Worm (Caenorhabditis elegans) whole organism, mixed stage, embryonic: ENCODE results near the gene T02B11.9.

ENCODE experiments used
- ces-1 ChIP-seq: fragments of 150-350 bp; optimal IDR thresholded peaks from 2 replicates; lab custom pipeline; 2014; ENCODE audit warnings: missing biosample characterization, missing genetic modification reagents, missing genetic modification characterization
- elt-1 ChIP-seq: sonication (generic microtip); optimal IDR thresholded peaks from 2 replicates; lab custom pipeline; 2017; ENCODE audit warnings: missing genetic modification characterization, mild to moderate bottlenecking, missing compliant biosample characterization, antibody characterized with exemption, moderate library complexity, borderline replicate concordance; ENCODE audit not compliant: insufficient read depth
- elt-3 ChIP-seq: fragments of 150-350 bp; optimal IDR thresholded peaks from 2 replicates; lab custom pipeline; 2014; ENCODE audit warnings: missing biosample characterization, missing genetic modification characterization
- lin-32 ChIP-seq: fragments of 200-800 bp; sonication (Bioruptor generic); optimal IDR thresholded peaks from 2 replicates; lab custom pipeline; 2018; ENCODE audit warnings: mild to moderate bottlenecking, missing genetic modification characterization, missing compliant biosample characterization
- nhr-12 ChIP-seq: fragments of 150-350 bp; optimal IDR thresholded peaks from 2 replicates; lab custom pipeline; 2014; ENCODE audit warnings: missing biosample characterization, missing genetic modification characterization
- nhr-2 ChIP-seq: fragments of 150-350 bp; optimal IDR thresholded peaks from 2 replicates; lab custom pipeline; 2014; ENCODE audit warnings: missing biosample characterization, missing genetic modification characterization
- nhr-237 ChIP-seq: fragments of 150-350 bp; optimal IDR thresholded peaks from 2 replicates; lab custom pipeline; 2014; ENCODE audit warnings: missing biosample characterization, missing genetic modification characterization
- pha-4 ChIP-seq: fragments of 150-350 bp; optimal IDR thresholded peaks from 2 replicates; lab custom pipeline; 2018; ENCODE audit warnings: missing biosample characterization, missing genetic modification reagents, missing genetic modification characterization
- unc-120 ChIP-seq: sonication (generic microtip); optimal IDR thresholded peaks from 2 replicates; lab custom pipeline; 2017; ENCODE audit warnings: missing genetic modification characterization, missing compliant biosample characterization; ENCODE audit not compliant: poor library complexity, severe bottlenecking
- ztf-11 ChIP-seq: fragments of 150-350 bp; optimal IDR thresholded peaks from 2 replicates; lab custom pipeline; 2014; ENCODE audit warnings: missing biosample characterization, missing genetic modification characterization

DNA sequence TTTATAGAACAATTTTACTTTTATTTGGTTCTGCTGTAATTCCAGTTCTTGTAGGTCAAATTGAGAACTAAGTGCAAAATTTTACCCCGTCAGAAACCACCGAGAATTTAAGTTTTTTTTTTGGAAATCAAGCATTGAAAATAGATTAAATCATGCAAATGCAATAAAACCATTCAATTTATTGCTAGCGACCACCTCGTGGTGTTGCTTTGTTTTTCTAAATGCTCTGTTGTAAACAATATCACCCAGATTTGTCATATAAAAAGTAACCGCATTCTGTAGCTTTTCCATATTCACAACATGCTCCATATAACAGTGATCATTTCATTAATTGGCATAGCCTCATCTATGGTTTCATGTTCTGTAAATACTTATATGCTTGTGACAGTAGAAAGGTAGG, 26.5 kb upstream of the T02B11.9 start, which contains the start of gene srbc-12:
- TF ChIP-seq nhr-237 (no peak), elt-3 (tag; lab: Kevin White, UChicago) (no peak), pha-4 (no peak), unc-120 (tag; lab: Kevin White, UChicago) (no peak), ztf-11 (tag; lab: Kevin White, UChicago) (no peak), elt-1 (no peak), nhr-12 (tag; lab: Kevin White, UChicago) (no peak), ces-1 (GFP tag; lab: Kevin White, UChicago) (no peak), lin-32 (GFP tag; lab: Kevin White, UChicago) (no peak), nhr-2 (tag; lab: Kevin White, UChicago) (no peak)
